Worm (Caenorhabditis elegans): ENCODE data around the gene sax-1.

ce11 chrX:3694172-3694571 lies 44.2 kb upstream of the sax-1 start:
- peak; percentile 56 for TF ChIP-seq nhr-11 (tag; optimal IDR thresholded peaks at IDR 0.05)
- no peak for TF ChIP-seq daf-19 (GFP tag; conservative IDR thresholded peaks at IDR 0.05)
- peak in 1 of 2 experiments; percentile 83 for TF ChIP-seq mdl-1 (tag; optimal IDR thresholded peaks at IDR 0.05)
- no peak for TF ChIP-seq ztf-7 (tag; optimal IDR thresholded peaks at IDR 0.05)
- TF ChIP-seq ceh-82 (tag; optimal IDR thresholded peaks at IDR 0.05), result no peak

All from whole organism, L4 larva.